Worm (Caenorhabditis elegans) whole organism, L1 larva: ENCODE results near the gene F29B9.5.

Experiments
- C04F5.9 ChIP-seq: sonication (generic microtip); optimal IDR thresholded peaks from 2 replicates; lab custom pipeline; 2016; ENCODE audit warnings: missing genetic modification characterization, missing compliant biosample characterization
- C16A3.4 ChIP-seq: fragments of 150-350 bp; optimal IDR thresholded peaks from 2 replicates; lab custom pipeline; 2014; ENCODE audit warnings: missing biosample characterization, missing genetic modification characterization
- C34B4.2 ChIP-seq: sonication (generic microtip); optimal IDR thresholded peaks from 2 replicates; lab custom pipeline; 2017; ENCODE audit warnings: mild to moderate bottlenecking, missing genetic modification characterization, missing compliant biosample characterization
- F16B12.6 ChIP-seq: fragments of 150-350 bp; optimal IDR thresholded peaks from 2 replicates; lab custom pipeline; 2014; ENCODE audit warnings: missing biosample characterization, missing genetic modification characterization
- aha-1 ChIP-seq: fragments of 150-350 bp; optimal IDR thresholded peaks from 2 replicates; lab custom pipeline; 2014; ENCODE audit warnings: missing biosample characterization, missing genetic modification characterization
- alr-1 ChIP-seq: fragments of 200-800 bp; sonication (Bioruptor generic); optimal IDR thresholded peaks from 2 replicates; lab custom pipeline; 2018; ENCODE audit warnings: borderline replicate concordance, mild to moderate bottlenecking, missing genetic modification characterization, missing compliant biosample characterization
- aly-2 ChIP-seq: fragments of 150-350 bp; optimal IDR thresholded peaks from 2 replicates; lab custom pipeline; 2014; ENCODE audit warnings: missing biosample characterization, missing genetic modification characterization
- blmp-1 ChIP-seq: fragments of 150-350 bp; optimal IDR thresholded peaks from 2 replicates; lab custom pipeline; 2014; ENCODE audit warnings: missing biosample characterization, missing genetic modification characterization
- ceh-8 ChIP-seq: fragments of 200-800 bp; sonication (Bioruptor generic); optimal IDR thresholded peaks from 2 replicates; lab custom pipeline; 2018; ENCODE audit warnings: mild to moderate bottlenecking, missing genetic modification characterization, moderate library complexity, missing compliant biosample characterization
- dsc-1 ChIP-seq: sonication (generic microtip); optimal IDR thresholded peaks from 2 replicates; lab custom pipeline; 2016; ENCODE audit warnings: mild to moderate bottlenecking, missing genetic modification characterization, missing compliant biosample characterization
- efl-1 ChIP-seq, 4 experiments: fragments of 150-350 bp; optimal IDR thresholded peaks in 3 of 4; peaks in 1 of 4; 1 replicate in 1 of 4; 2 replicates in 3 of 4; lab custom pipeline; 2014; ENCODE audit warnings: missing biosample characterization in 2 of 4, missing genetic modification characterization in 2 of 4, missing genetic modification reagents in 2 of 4
- elt-2 ChIP-seq: sonication (generic microtip); optimal IDR thresholded peaks from 2 replicates; lab custom pipeline; 2016; ENCODE audit warnings: missing genetic modification characterization, mild to moderate bottlenecking, inconsistent platforms, missing compliant biosample characterization, missing genetic modification reagents
- elt-3 ChIP-seq, 6 experiments: fragments of 150-350 bp in 1 of 6; sonication (generic microtip); optimal IDR thresholded peaks; 2 replicates each; lab custom pipeline; 2017 to 2018; ENCODE audit warnings: missing biosample characterization in 6 of 6, missing genetic modification characterization in 6 of 6, inconsistent platforms in 1 of 6
- grh-1 ChIP-seq: fragments of 200-800 bp; sonication (Bioruptor generic); IDR thresholded peaks from 2 replicates; pipeline ENCODE4 v1.3.6; 2022; ENCODE audit warnings: missing genetic modification reagents, missing genetic modification characterization, missing compliant biosample characterization
- hpl-2 ChIP-seq: fragments of 150-350 bp; optimal IDR thresholded peaks from 2 replicates; lab custom pipeline; 2014; ENCODE audit warnings: missing biosample characterization, missing genetic modification reagents, missing genetic modification characterization
- isw-1 ChIP-seq: fragments of 200-800 bp; sonication (Bioruptor generic); IDR thresholded peaks from 2 replicates; pipeline ENCODE4 v1.3.6; 2022; ENCODE audit warnings: missing genetic modification characterization, missing compliant biosample characterization
- jun-1 ChIP-seq: fragments of 150-350 bp; optimal IDR thresholded peaks from 2 replicates; lab custom pipeline; 2014; ENCODE audit warnings: missing biosample characterization, missing genetic modification reagents, missing genetic modification characterization
- lin-13 ChIP-seq: fragments of 150-350 bp; optimal IDR thresholded peaks from 2 replicates; lab custom pipeline; 2014; ENCODE audit warnings: missing biosample characterization, missing genetic modification reagents, missing genetic modification characterization
- lin-14 ChIP-seq: fragments of 200-800 bp; sonication (Bioruptor generic); optimal IDR thresholded peaks from 2 replicates; lab custom pipeline; 2018; ENCODE audit warnings: mild to moderate bottlenecking, missing genetic modification characterization, moderate library complexity, missing compliant biosample characterization
- lin-15B ChIP-seq: fragments of 150-350 bp; sonication (generic microtip); optimal IDR thresholded peaks from 3 replicates; lab custom pipeline; 2014; ENCODE audit warnings: missing biosample characterization, missing genetic modification characterization
- lin-35 ChIP-seq, 2 experiments: fragments of 150-350 bp; optimal IDR thresholded peaks; 2 replicates each; lab custom pipeline; 2014; ENCODE audit warnings: missing biosample characterization in 2 of 2, missing genetic modification characterization in 2 of 2, missing genetic modification reagents in 2 of 2
- lsy-2 ChIP-seq, 2 experiments: fragments of 150-350 bp; optimal IDR thresholded peaks; 2 replicates each; lab custom pipeline; 2014; ENCODE audit warnings: missing biosample characterization in 2 of 2, missing genetic modification characterization in 2 of 2
- mab-9 ChIP-seq: fragments of 200-800 bp; sonication (Bioruptor generic); IDR thresholded peaks from 2 replicates; pipeline ENCODE4 v1.3.6; 2022; ENCODE audit warnings: missing genetic modification reagents, missing genetic modification characterization, missing compliant biosample characterization
- mef-2 ChIP-seq: fragments of 150-350 bp; optimal IDR thresholded peaks from 2 replicates; lab custom pipeline; 2014; ENCODE audit warnings: missing biosample characterization, missing genetic modification characterization
- mep-1 ChIP-seq: fragments of 150-350 bp; optimal IDR thresholded peaks from 2 replicates; lab custom pipeline; 2014; ENCODE audit warnings: missing biosample characterization, missing genetic modification characterization
- nhr-11 ChIP-seq: fragments of 150-350 bp; optimal IDR thresholded peaks from 2 replicates; lab custom pipeline; 2014; ENCODE audit warnings: missing biosample characterization, missing genetic modification characterization
- nhr-19 ChIP-seq: fragments of 200-800 bp; sonication (Bioruptor generic); conservative IDR thresholded peaks from 2 replicates; pipeline ENCODE4 v1.3.6; 2022; ENCODE audit warnings: missing genetic modification characterization, missing compliant biosample characterization
- nhr-20 ChIP-seq: sonication (generic microtip); optimal IDR thresholded peaks from 2 replicates; lab custom pipeline; 2016; ENCODE audit warnings: mild to moderate bottlenecking, missing genetic modification characterization, missing compliant biosample characterization
- nhr-76 ChIP-seq: sonication (generic microtip); optimal IDR thresholded peaks from 2 replicates; lab custom pipeline; 2017; ENCODE audit warnings: missing biosample characterization, missing genetic modification characterization
- nhr-77 ChIP-seq: fragments of 150-350 bp; optimal IDR thresholded peaks from 2 replicates; lab custom pipeline; 2014; ENCODE audit warnings: missing biosample characterization, missing genetic modification characterization
- nhr-84 ChIP-seq: sonication (generic microtip); optimal IDR thresholded peaks from 2 replicates; lab custom pipeline; 2017; ENCODE audit warnings: missing biosample characterization, missing genetic modification characterization
- pag-3 ChIP-seq: sonication (generic microtip); optimal IDR thresholded peaks from 2 replicates; lab custom pipeline; 2017; ENCODE audit warnings: missing genetic modification characterization, mild to moderate bottlenecking, missing compliant biosample characterization, antibody characterized with exemption, borderline replicate concordance; ENCODE audit not compliant: insufficient read depth
- pax-3 ChIP-seq: fragments of 200-800 bp; sonication (Bioruptor generic); optimal IDR thresholded peaks from 2 replicates; lab custom pipeline; 2018; ENCODE audit warnings: mild to moderate bottlenecking, missing genetic modification characterization, moderate library complexity, missing compliant biosample characterization
- rnt-1 ChIP-seq: sonication (generic microtip); optimal IDR thresholded peaks from 2 replicates; lab custom pipeline; 2016; ENCODE audit warnings: mild to moderate bottlenecking, missing genetic modification characterization, moderate library complexity, missing compliant biosample characterization
- skn-1 ChIP-seq: fragments of 150-350 bp; optimal IDR thresholded peaks from 2 replicates; lab custom pipeline; 2014; ENCODE audit warnings: missing biosample characterization, missing genetic modification characterization
- snpc-4 ChIP-seq: fragments of 150-350 bp; optimal IDR thresholded peaks from 2 replicates; lab custom pipeline; 2014; ENCODE audit warnings: missing biosample characterization, missing genetic modification characterization
- snu-23 ChIP-seq: sonication (generic microtip); optimal IDR thresholded peaks from 2 replicates; lab custom pipeline; 2016; ENCODE audit warnings: missing genetic modification characterization, missing compliant biosample characterization
- sox-4 ChIP-seq: sonication (generic microtip); optimal IDR thresholded peaks from 2 replicates; lab custom pipeline; 2016; ENCODE audit warnings: missing genetic modification characterization, missing compliant biosample characterization
- tlp-1 ChIP-seq: fragments of 150-350 bp; optimal IDR thresholded peaks from 2 replicates; lab custom pipeline; 2014; ENCODE audit warnings: missing biosample characterization, missing genetic modification characterization
- unc-130 ChIP-seq: fragments of 150-350 bp; optimal IDR thresholded peaks from 2 replicates; lab custom pipeline; 2017; ENCODE audit warnings: missing biosample characterization, missing genetic modification characterization, inconsistent platforms
- unc-30 ChIP-seq: sonication (generic microtip); optimal IDR thresholded peaks from 2 replicates; lab custom pipeline; 2017; ENCODE audit warnings: missing biosample characterization, missing genetic modification characterization
- unc-98 ChIP-seq: fragments of 200-800 bp; sonication (Bioruptor generic); IDR thresholded peaks from 2 replicates; pipeline ENCODE4 v1.3.6; 2022; ENCODE audit warnings: missing genetic modification characterization, missing compliant biosample characterization
- vab-15 ChIP-seq: sonication (generic microtip); optimal IDR thresholded peaks from 2 replicates; lab custom pipeline; 2017; ENCODE audit warnings: missing genotype, mild to moderate bottlenecking, missing genetic modification characterization, missing compliant biosample characterization
- zag-1 ChIP-seq: fragments of 150-350 bp; optimal IDR thresholded peaks from 2 replicates; lab custom pipeline; 2014; ENCODE audit warnings: missing biosample characterization, missing genetic modification characterization
- ztf-11 ChIP-seq, 2 experiments: sonication (generic microtip); optimal IDR thresholded peaks; 2 replicates each; lab custom pipeline; 2016 to 2017; ENCODE audit warnings: missing genetic modification characterization in 2 of 2, missing biosample characterization in 1 of 2, missing compliant biosample characterization in 1 of 2

Gene F29B9.5

DNA sequence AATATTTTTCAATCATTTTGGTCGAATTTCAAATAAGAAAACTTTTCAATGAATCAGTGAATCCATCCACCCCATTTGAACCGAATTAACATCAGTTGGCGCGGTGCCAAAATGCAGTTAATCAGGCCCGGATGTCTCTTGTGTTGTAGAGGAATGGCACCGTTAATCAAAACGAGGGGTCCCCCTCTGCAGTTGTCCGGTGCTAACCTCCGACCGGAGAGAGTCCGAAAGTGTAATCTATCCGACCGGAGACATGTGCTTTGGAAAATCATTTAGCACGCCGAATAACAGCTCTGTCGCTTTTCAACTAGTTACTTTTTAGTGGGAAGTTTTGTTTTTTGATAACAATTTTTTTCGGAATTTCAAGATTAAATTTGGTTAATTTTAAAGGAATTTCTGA is 7.0 kb upstream of the F29B9.5 start:
- TF ChIP-seq F16B12.6 (tag; lab: Kevin White, UChicago) (no peak), tlp-1 (tag; lab: Kevin White, UChicago) (no peak), isw-1 (no peak), pag-3 (peak; percentile 45), ztf-11 (tag; optimal IDR thresholded peaks at IDR 0.05; lab: Kevin White, UChicago) (no peak), elt-3 (tag; optimal IDR thresholded peaks at IDR 0.05; lab: Kevin White, UChicago) (no peak), skn-1 (no peak), efl-1 (optimal IDR thresholded peaks at IDR 0.05; lab: Kevin White, UChicago) (no peak), efl-1 (GFP tag; optimal IDR thresholded peaks at IDR 0.05 in 1 of 2; lab: Kevin White, UChicago) (peak in 1 of 2 experiments; percentile 51), sox-4 (tag; lab: Kevin White, UChicago) (no peak), ceh-8 (GFP tag; lab: Kevin White, UChicago) (no peak), lin-14 (GFP tag; lab: Kevin White, UChicago) (peak; percentile 35), zag-1 (no peak), hpl-2 (no peak), pax-3 (no peak), C16A3.4 (tag; lab: Kevin White, UChicago) (no peak), nhr-76 (tag; lab: Kevin White, UChicago) (no peak), rnt-1 (tag; lab: Kevin White, UChicago) (peak; percentile 34), nhr-19 (GFP tag; lab: Robert Waterston, UW) (no peak), grh-1 (GFP tag; lab: Robert Waterston, UW) (no peak), jun-1 (tag; lab: Kevin White, UChicago) (no peak), blmp-1 (tag; lab: Kevin White, UChicago) (no peak), unc-130 (peak; percentile 15), lin-15B (no peak), dsc-1 (tag; lab: Kevin White, UChicago) (peak; percentile 88), nhr-77 (tag; lab: Kevin White, UChicago) (no peak), elt-2 (tag; lab: Kevin White, UChicago) (no peak), unc-98 (no peak)

DNA sequence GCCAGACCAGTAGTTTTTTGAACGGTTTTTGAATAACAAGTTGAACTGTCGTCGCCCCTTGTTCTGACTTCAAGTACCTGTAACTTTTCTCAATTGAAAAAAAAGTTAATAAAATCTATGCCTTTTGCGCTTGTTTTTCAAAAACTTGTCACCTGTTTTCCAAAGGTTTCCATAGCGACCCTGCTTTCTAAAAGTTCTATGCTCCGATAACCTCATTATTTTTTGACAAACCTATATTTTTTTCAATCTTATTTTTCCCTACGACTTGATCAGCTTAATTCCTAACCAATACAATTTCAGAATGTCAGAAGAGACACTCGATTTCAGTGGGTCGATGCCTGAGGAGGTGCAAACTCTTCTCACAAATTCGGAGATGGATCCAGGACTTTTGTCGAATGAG is 4.8 kb upstream of the F29B9.5 start, which contains the start of gene F29B9.8:
F29B9.8 (plus strand) TSS at position 301 of the 400 bp plus-strand sequence.
- no peak for TF ChIP-seq snpc-4 (tag; lab: Kevin White, UChicago)
- no peak for TF ChIP-seq efl-1 (optimal IDR thresholded peaks at IDR 0.05; lab: Kevin White, UChicago)
- peak in 1 of 2 experiments; percentile 29 for TF ChIP-seq efl-1 (GFP tag; optimal IDR thresholded peaks at IDR 0.05 in 1 of 2; lab: Kevin White, UChicago)

DNA sequence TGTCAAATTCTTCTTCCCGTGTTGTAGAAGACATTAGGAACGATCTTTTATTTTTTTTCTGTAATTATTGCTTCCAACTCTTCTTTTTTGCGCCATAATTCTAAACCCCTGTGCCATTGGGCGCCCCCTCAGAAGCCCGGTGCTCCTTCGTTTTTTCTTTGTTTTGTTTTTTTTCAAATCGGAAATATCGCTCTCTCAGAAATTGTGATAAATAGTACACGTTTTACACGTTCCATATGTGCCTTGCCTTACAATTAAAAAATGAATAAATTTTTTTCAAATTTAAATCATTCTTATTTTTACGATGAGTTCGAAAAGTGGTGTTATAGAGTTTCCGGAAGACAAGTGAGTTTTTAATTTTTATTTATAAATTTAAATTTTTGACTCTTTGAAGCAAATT is 2.8 kb upstream of the F29B9.5 start, which contains the start of gene F29B9.7:
F29B9.7 (plus strand) TSS at position 301 of the 400 bp plus-strand sequence.
- TF ChIP-seq ceh-8 (GFP tag; lab: Kevin White, UChicago) (no peak), lin-35 (GFP tag; optimal IDR thresholded peaks at IDR 0.05; lab: Kevin White, UChicago) (no peak), F16B12.6 (tag; lab: Kevin White, UChicago) (no peak), nhr-11 (tag; lab: Kevin White, UChicago) (no peak), nhr-84 (tag; lab: Kevin White, UChicago) (no peak), efl-1 (optimal IDR thresholded peaks at IDR 0.05; lab: Kevin White, UChicago) (no peak), efl-1 (GFP tag; optimal IDR thresholded peaks at IDR 0.05 in 1 of 2; lab: Kevin White, UChicago) (no peak), vab-15 (tag; lab: Kevin White, UChicago) (no peak), lin-15B (no peak), mep-1 (no peak), mab-9 (no peak), lin-14 (GFP tag; lab: Kevin White, UChicago) (no peak)

DNA sequence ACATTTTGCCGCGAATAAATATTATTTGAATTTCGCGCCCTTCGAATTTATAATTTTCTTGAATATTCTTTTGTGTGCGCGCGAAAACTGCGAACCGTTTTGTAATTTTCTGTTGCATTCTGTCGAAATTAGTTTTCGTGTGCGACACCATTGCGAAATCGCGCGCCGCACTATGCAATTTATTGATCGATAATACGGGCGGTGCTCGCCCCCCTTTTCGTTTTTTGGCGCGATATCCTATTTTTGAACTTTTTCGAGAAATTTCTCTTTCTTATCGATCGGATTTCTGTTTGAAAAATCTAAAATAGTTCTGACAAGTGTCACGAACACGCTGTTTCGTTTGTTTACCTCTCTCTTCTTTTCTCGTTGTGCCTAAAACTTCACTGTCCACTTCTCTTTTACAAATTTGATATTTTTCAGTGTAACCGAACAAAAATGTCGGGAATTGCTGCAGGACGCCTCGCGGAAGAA is 1.6 kb upstream of the F29B9.5 start, which contains the start of gene ubc-9:
ubc-9 (plus strand) TSS at position 421 of the 471 bp plus-strand sequence.
- TF ChIP-seq mef-2 (tag; lab: Kevin White, UChicago) (no peak), nhr-19 (GFP tag; lab: Robert Waterston, UW) (peak; percentile 81), elt-3 (tag; optimal IDR thresholded peaks at IDR 0.05; lab: Kevin White, UChicago) (peak in 2 of 6 experiments; percentile 18 to 25), efl-1 (optimal IDR thresholded peaks at IDR 0.05; lab: Kevin White, UChicago) (peak; percentile 71 to 72), efl-1 (GFP tag; optimal IDR thresholded peaks at IDR 0.05 in 1 of 2; lab: Kevin White, UChicago) (peak; percentile 64 to 96), C04F5.9 (tag; lab: Kevin White, UChicago) (peak; percentile 30), aly-2 (tag; lab: Kevin White, UChicago) (no peak), blmp-1 (tag; lab: Kevin White, UChicago) (peak; percentile 49), tlp-1 (tag; lab: Kevin White, UChicago) (no peak), nhr-20 (peak; percentile 83), rnt-1 (tag; lab: Kevin White, UChicago) (peak; percentile 62), aha-1 (tag; lab: Kevin White, UChicago) (peak; percentile 13), lin-13 (GFP tag; lab: Kevin White, UChicago) (peak; percentile 88), alr-1 (tag; lab: Kevin White, UChicago) (no peak), pax-3 (peak; percentile 56), lsy-2 (tag; optimal IDR thresholded peaks at IDR 0.05; lab: Kevin White, UChicago) (peak; percentile 74 to 76), nhr-84 (tag; lab: Kevin White, UChicago) (no peak), F16B12.6 (tag; lab: Kevin White, UChicago) (peak; percentile 16), snu-23 (peak; percentile 88), unc-30 (no peak), C34B4.2 (tag; lab: Kevin White, UChicago) (peak; percentile 93)
